Worm (Caenorhabditis elegans) whole organism, L1 larva: ENCODE data around the gene Y54G2A.36.

Experiments
- Y116A8C.19 ChIP-seq: sonication (generic microtip); optimal IDR thresholded peaks from 2 replicates; lab custom pipeline; 2016; ENCODE audit warnings: missing compliant biosample characterization, missing genetic modification characterization, borderline replicate concordance
- aly-2 ChIP-seq: fragments of 150-350 bp; optimal IDR thresholded peaks from 2 replicates; lab custom pipeline; 2014; ENCODE audit warnings: missing biosample characterization, missing genetic modification characterization
- ama-1 ChIP-seq: fragments of 150-350 bp; optimal IDR thresholded peaks from 2 replicates; lab custom pipeline; 2014
- ceh-88 ChIP-seq: fragments of 200-800 bp; sonication (Bioruptor generic); IDR thresholded peaks from 2 replicates; pipeline ENCODE4 v1.3.6; 2022; ENCODE audit warnings: missing genetic modification characterization, missing compliant biosample characterization
- ceh-90 ChIP-seq: sonication (generic microtip); optimal IDR thresholded peaks from 2 replicates; lab custom pipeline; 2016; ENCODE audit warnings: missing genetic modification characterization, missing compliant biosample characterization
- dpl-1 ChIP-seq, 3 experiments: fragments of 150-350 bp in 2 of 3; sonication (generic microtip) in 1 of 3; optimal IDR thresholded peaks; 2 replicates each; lab custom pipeline; 2014 to 2017; ENCODE audit warnings: missing biosample characterization in 3 of 3, missing genetic modification characterization in 3 of 3, missing genetic modification reagents in 3 of 3
- dsc-1 ChIP-seq: sonication (generic microtip); optimal IDR thresholded peaks from 2 replicates; lab custom pipeline; 2016; ENCODE audit warnings: mild to moderate bottlenecking, missing genetic modification characterization, missing compliant biosample characterization
- efl-1 ChIP-seq, 4 experiments: fragments of 150-350 bp; optimal IDR thresholded peaks in 3 of 4; peaks in 1 of 4; 1 replicate in 1 of 4; 2 replicates in 3 of 4; lab custom pipeline; 2014; ENCODE audit warnings: missing biosample characterization in 2 of 4, missing genetic modification characterization in 2 of 4, missing genetic modification reagents in 2 of 4
- ets-5 ChIP-seq: fragments of 200-800 bp; sonication (Bioruptor generic); IDR thresholded peaks from 2 replicates; pipeline ENCODE4 v1.3.6; 2022; ENCODE audit warnings: missing genetic modification characterization, missing compliant biosample characterization
- grh-1 ChIP-seq: fragments of 200-800 bp; sonication (Bioruptor generic); IDR thresholded peaks from 2 replicates; pipeline ENCODE4 v1.3.6; 2022; ENCODE audit warnings: missing genetic modification reagents, missing genetic modification characterization, missing compliant biosample characterization
- hlh-17 ChIP-seq: fragments of 200-800 bp; sonication (Bioruptor generic); optimal IDR thresholded peaks from 2 replicates; lab custom pipeline; 2018; ENCODE audit warnings: missing genetic modification characterization, mild to moderate bottlenecking, missing compliant biosample characterization, moderate library complexity, borderline replicate concordance
- hlh-4 ChIP-seq: sonication (generic microtip); optimal IDR thresholded peaks from 2 replicates; lab custom pipeline; 2016; ENCODE audit warnings: mild to moderate bottlenecking, missing genetic modification characterization, missing compliant biosample characterization
- hpl-2 ChIP-seq: fragments of 150-350 bp; optimal IDR thresholded peaks from 2 replicates; lab custom pipeline; 2014; ENCODE audit warnings: missing biosample characterization, missing genetic modification reagents, missing genetic modification characterization
- irx-1 ChIP-seq: sonication (generic microtip); optimal IDR thresholded peaks from 2 replicates; lab custom pipeline; 2016; ENCODE audit warnings: missing genetic modification characterization, missing compliant biosample characterization
- jun-1 ChIP-seq: fragments of 150-350 bp; optimal IDR thresholded peaks from 2 replicates; lab custom pipeline; 2014; ENCODE audit warnings: missing biosample characterization, missing genetic modification reagents, missing genetic modification characterization
- lin-35 ChIP-seq, 2 experiments: fragments of 150-350 bp; optimal IDR thresholded peaks; 2 replicates each; lab custom pipeline; 2014; ENCODE audit warnings: missing biosample characterization in 2 of 2, missing genetic modification characterization in 2 of 2, missing genetic modification reagents in 2 of 2
- lin-39 ChIP-seq: fragments of 150-350 bp; optimal IDR thresholded peaks from 2 replicates; lab custom pipeline; 2014; ENCODE audit warnings: missing biosample characterization, missing genetic modification reagents, missing genetic modification characterization
- lir-3 ChIP-seq: sonication (generic microtip); optimal IDR thresholded peaks from 2 replicates; lab custom pipeline; 2016; ENCODE audit warnings: mild to moderate bottlenecking, missing genetic modification characterization, moderate library complexity, missing compliant biosample characterization; ENCODE audit not compliant: poor library complexity
- mdl-1 ChIP-seq, 2 experiments: fragments of 150-350 bp; optimal IDR thresholded peaks; 2 replicates each; lab custom pipeline; 2014 to 2017; ENCODE audit warnings: missing biosample characterization in 2 of 2, missing genetic modification characterization in 2 of 2, inconsistent platforms in 1 of 2
- nhr-11 ChIP-seq: fragments of 150-350 bp; optimal IDR thresholded peaks from 2 replicates; lab custom pipeline; 2014; ENCODE audit warnings: missing biosample characterization, missing genetic modification characterization
- nhr-19 ChIP-seq: fragments of 200-800 bp; sonication (Bioruptor generic); conservative IDR thresholded peaks from 2 replicates; pipeline ENCODE4 v1.3.6; 2022; ENCODE audit warnings: missing genetic modification characterization, missing compliant biosample characterization
- nhr-84 ChIP-seq: sonication (generic microtip); optimal IDR thresholded peaks from 2 replicates; lab custom pipeline; 2017; ENCODE audit warnings: missing biosample characterization, missing genetic modification characterization
- nhr-85 ChIP-seq: sonication (generic microtip); peaks from one replicate; lab custom pipeline; 2016; ENCODE audit warnings: missing genetic modification characterization, inconsistent platforms, missing compliant biosample characterization
- nhr-90 ChIP-seq: sonication (generic microtip); optimal IDR thresholded peaks from 2 replicates; lab custom pipeline; 2016; ENCODE audit warnings: mild to moderate bottlenecking, missing genetic modification characterization, missing compliant biosample characterization; ENCODE audit not compliant: poor library complexity
- pag-3 ChIP-seq: sonication (generic microtip); optimal IDR thresholded peaks from 2 replicates; lab custom pipeline; 2017; ENCODE audit warnings: missing genetic modification characterization, mild to moderate bottlenecking, missing compliant biosample characterization, antibody characterized with exemption, borderline replicate concordance; ENCODE audit not compliant: insufficient read depth
- pax-3 ChIP-seq: fragments of 200-800 bp; sonication (Bioruptor generic); optimal IDR thresholded peaks from 2 replicates; lab custom pipeline; 2018; ENCODE audit warnings: mild to moderate bottlenecking, missing genetic modification characterization, moderate library complexity, missing compliant biosample characterization
- rnt-1 ChIP-seq: sonication (generic microtip); optimal IDR thresholded peaks from 2 replicates; lab custom pipeline; 2016; ENCODE audit warnings: mild to moderate bottlenecking, missing genetic modification characterization, moderate library complexity, missing compliant biosample characterization
- skn-1 ChIP-seq: fragments of 150-350 bp; optimal IDR thresholded peaks from 2 replicates; lab custom pipeline; 2014; ENCODE audit warnings: missing biosample characterization, missing genetic modification characterization
- snu-23 ChIP-seq: sonication (generic microtip); optimal IDR thresholded peaks from 2 replicates; lab custom pipeline; 2016; ENCODE audit warnings: missing genetic modification characterization, missing compliant biosample characterization
- sox-4 ChIP-seq: sonication (generic microtip); optimal IDR thresholded peaks from 2 replicates; lab custom pipeline; 2016; ENCODE audit warnings: missing genetic modification characterization, missing compliant biosample characterization
- swsn-7 ChIP-seq: sonication (generic microtip); optimal IDR thresholded peaks from 2 replicates; lab custom pipeline; 2016; ENCODE audit warnings: missing genetic modification characterization, missing compliant biosample characterization
- unc-62 ChIP-seq: fragments of 150-350 bp; optimal IDR thresholded peaks from 2 replicates; lab custom pipeline; 2014; ENCODE audit warnings: missing biosample characterization, missing genetic modification reagents, missing genetic modification characterization
- vab-15 ChIP-seq: sonication (generic microtip); optimal IDR thresholded peaks from 2 replicates; lab custom pipeline; 2017; ENCODE audit warnings: missing genotype, mild to moderate bottlenecking, missing genetic modification characterization, missing compliant biosample characterization
- zip-4 ChIP-seq: fragments of 200-800 bp; sonication (Bioruptor generic); optimal IDR thresholded peaks from 2 replicates; lab custom pipeline; 2018; ENCODE audit warnings: mild to moderate bottlenecking, missing genetic modification characterization, moderate library complexity, missing compliant biosample characterization
- ztf-11 ChIP-seq, 2 experiments: sonication (generic microtip); optimal IDR thresholded peaks; 2 replicates each; lab custom pipeline; 2016 to 2017; ENCODE audit warnings: missing genetic modification characterization in 2 of 2, missing biosample characterization in 1 of 2, missing compliant biosample characterization in 1 of 2
- ztf-4 ChIP-seq: fragments of 150-350 bp; optimal IDR thresholded peaks from 2 replicates; lab custom pipeline; 2014; ENCODE audit warnings: missing biosample characterization, missing genetic modification characterization

Y54G2A.36 gene

ce11 chrIV:2897644-2898160 lies at the start of gene Y54G2A.36:
Y54G2A.36 (plus strand) TSS chrIV:2897694.
- TF ChIP-seq efl-1 (optimal IDR thresholded peaks at IDR 0.05; lab: Kevin White, UChicago) (no peak), efl-1 (GFP tag; optimal IDR thresholded peaks at IDR 0.05 in 1 of 2; lab: Kevin White, UChicago) (peak in 1 of 2 experiments; percentile 21), nhr-85 (tag; lab: Kevin White, UChicago) (no peak)

ce11 chrIV:2849269-2849668 lies 48.2 kb upstream of the Y54G2A.36 start:
- no peak for TF ChIP-seq hpl-2 (GFP tag; lab: Kevin White, UChicago)
- no peak for TF ChIP-seq rnt-1 (tag; lab: Kevin White, UChicago)
- no peak for TF ChIP-seq ets-5 (GFP tag; lab: Robert Waterston, UW)
- no peak for TF ChIP-seq ztf-11 (tag; optimal IDR thresholded peaks at IDR 0.05; lab: Kevin White, UChicago)
- TF ChIP-seq nhr-84 (tag; lab: Kevin White, UChicago) = no peak
- no peak for TF ChIP-seq jun-1
- TF ChIP-seq unc-62 = no peak
- TF ChIP-seq nhr-90 (tag; lab: Kevin White, UChicago) = no peak
- no peak for TF ChIP-seq lin-35 (GFP tag; optimal IDR thresholded peaks at IDR 0.05; lab: Kevin White, UChicago)
- no peak for TF ChIP-seq skn-1

DNA sequence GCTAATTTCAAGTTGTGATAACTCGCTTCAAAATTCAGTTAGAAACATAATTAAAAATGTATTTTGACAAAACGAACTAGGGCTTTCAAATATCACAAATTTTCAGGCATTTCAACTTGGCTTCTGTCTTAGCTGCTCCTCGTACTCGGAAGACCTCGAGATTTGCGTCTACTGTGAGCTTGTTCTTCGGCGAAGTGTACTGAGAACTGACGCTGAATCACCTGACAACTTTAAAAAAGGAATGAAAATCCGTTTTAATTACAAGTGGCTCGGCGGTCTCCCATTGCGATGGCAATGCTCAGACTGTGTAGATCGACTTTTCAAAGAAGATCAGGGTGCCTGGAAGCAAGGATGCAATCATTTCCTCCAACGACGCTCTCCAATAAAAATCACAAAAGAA lies 46.9 kb upstream of the Y54G2A.36 start, which contains the start of gene clec-85:
Gene clec-85, plus strand, starts transcription at position 301 of the 400 bp plus-strand sequence.
- TF ChIP-seq hlh-17 (GFP tag; lab: Kevin White, UChicago) = no peak
- TF ChIP-seq nhr-19 (GFP tag; lab: Robert Waterston, UW) = no peak
- TF ChIP-seq hlh-4 (tag; lab: Kevin White, UChicago) = no peak
- TF ChIP-seq swsn-7 (tag; lab: Kevin White, UChicago) = no peak
- TF ChIP-seq pax-3 (tag; lab: Kevin White, UChicago) = no peak
- no peak for TF ChIP-seq dsc-1
- no peak for TF ChIP-seq nhr-11 (tag; lab: Kevin White, UChicago)
- TF ChIP-seq lir-3 = no peak
- no peak for TF ChIP-seq dpl-1 (GFP tag; optimal IDR thresholded peaks at IDR 0.05; lab: Kevin White, UChicago)
- TF ChIP-seq ceh-88 (GFP tag; lab: Robert Waterston, UW) = no peak
- no peak for TF ChIP-seq nhr-90 (tag; lab: Kevin White, UChicago)
- no peak for TF ChIP-seq ama-1 (lab: Kevin White, UChicago)
- TF ChIP-seq mdl-1 (tag; optimal IDR thresholded peaks at IDR 0.05; lab: Kevin White, UChicago) = no peak
- TF ChIP-seq vab-15 (tag; lab: Kevin White, UChicago) = no peak
- TF ChIP-seq lin-35 (GFP tag; optimal IDR thresholded peaks at IDR 0.05; lab: Kevin White, UChicago) = no peak
- no peak for TF ChIP-seq irx-1 (tag; lab: Kevin White, UChicago)

ce11 chrIV:2851625-2852024 lies 45.9 kb upstream of the Y54G2A.36 start:
- no peak for TF ChIP-seq snu-23 (GFP tag; lab: Kevin White, UChicago)
- TF ChIP-seq aly-2 (tag; lab: Kevin White, UChicago) = no peak
- TF ChIP-seq grh-1 (GFP tag; lab: Robert Waterston, UW) = no peak
- no peak for TF ChIP-seq Y116A8C.19
- TF ChIP-seq pag-3 (tag; lab: Kevin White, UChicago) = no peak
- TF ChIP-seq swsn-7 (tag; lab: Kevin White, UChicago) = no peak
- TF ChIP-seq ets-5 (GFP tag; lab: Robert Waterston, UW) = no peak
- TF ChIP-seq, all 84 proteins: peak for 0

DNA sequence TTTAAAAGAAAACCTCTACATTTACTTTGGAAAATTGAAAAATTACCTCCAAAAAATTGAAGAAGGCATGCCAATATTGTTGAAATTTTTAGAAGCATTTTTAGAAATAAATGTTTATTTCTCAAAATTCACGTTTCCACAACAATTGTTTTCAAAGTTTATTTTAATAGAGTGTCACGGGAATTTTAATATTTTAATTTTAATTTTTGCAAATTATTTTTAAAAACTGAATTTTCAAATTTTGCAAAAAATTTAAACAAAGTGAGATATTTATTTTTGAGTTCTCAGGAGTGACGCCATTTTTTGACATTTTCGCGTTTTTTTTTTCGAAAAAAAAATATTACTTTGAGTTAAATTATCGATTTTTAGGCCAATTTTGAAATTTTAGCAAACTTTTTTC lies 44.3 kb upstream of the Y54G2A.36 start, which contains the start of gene Y54G2A.49:
Gene Y54G2A.49, minus strand, starts transcription at position 101 of the 400 bp plus-strand sequence.
- TF ChIP-seq sox-4 (tag; lab: Kevin White, UChicago) = no peak
- TF ChIP-seq nhr-19 (GFP tag; lab: Robert Waterston, UW) = no peak
- TF ChIP-seq zip-4 (GFP tag; lab: Kevin White, UChicago) = no peak
- TF ChIP-seq lin-39 (tag; lab: Kevin White, UChicago) = no peak
- no peak for TF ChIP-seq ceh-90 (tag; lab: Kevin White, UChicago)
- TF ChIP-seq ztf-4 (tag; lab: Kevin White, UChicago) = no peak
- TF ChIP-seq dsc-1 = no peak
